Fruit fly (Drosophila melanogaster): Measurements from ENCODE around the gene skd.

skd gene

dm6 chr3L:21066210-21066912 lies 39.1 kb upstream of the skd start (continued):
- TF ChIP-seq CG18476 (GFP tag; optimal IDR thresholded peaks at IDR 0.05) (no peak), Med (GFP tag) (peak; percentile 53), rib (GFP tag; IDR thresholded peaks at IDR 0.05) (0 out of 2 replicates have a peak, but pooled peaks have one; percentile 23), onecut (GFP tag; IDR thresholded peaks at IDR 0.05) (peak; percentile 45; the same call in 1 of the 2 replicates), ac (GFP tag; optimal IDR thresholded peaks at IDR 0.05) (peak; percentile 88), jing (GFP tag; optimal IDR thresholded peaks at IDR 0.05) (no peak)

- TF ChIP-seq Gug (GFP tag; IDR thresholded peaks at IDR 0.05) (no peak), CG6272 (GFP tag; IDR thresholded peaks at IDR 0.05) (no peak), CHES-1-like (GFP tag; optimal IDR thresholded peaks at IDR 0.05) (no peak), ttk (GFP tag; IDR thresholded peaks at IDR 0.05) (no peak), bigmax (GFP tag; optimal IDR thresholded peaks at IDR 0.05) (no peak), CG17361 (GFP tag; IDR thresholded peaks at IDR 0.05) (no peak; the same call in 2 of the 3 replicates), crc (GFP tag; optimal IDR thresholded peaks at IDR 0.05) (no peak), fu2 (GFP tag; optimal IDR thresholded peaks at IDR 0.05) (no peak), Fer3 (tag; optimal IDR thresholded peaks at IDR 0.05) (no peak), crol (GFP tag; IDR thresholded peaks at IDR 0.05) (no peak), az2 (GFP tag; optimal IDR thresholded peaks at IDR 0.05) (no peak), usp (GFP tag; optimal IDR thresholded peaks at IDR 0.05) (no peak), so (GFP tag; IDR thresholded peaks at IDR 0.05) (no peak), MTF-1 (GFP tag; optimal IDR thresholded peaks at IDR 0.05; ENCODE audit: borderline replicate concordance) (peak; percentile 19), eyg (GFP tag; optimal IDR thresholded peaks at IDR 0.05) (no peak), pfk (GFP tag; optimal IDR thresholded peaks at IDR 0.05) (peak; percentile 27), CG13894 (tag; optimal IDR thresholded peaks at IDR 0.05) (peak; percentile 79), CG2875 (GFP tag; optimal IDR thresholded peaks at IDR 0.05) (no peak), CG18764 (GFP tag; optimal IDR thresholded peaks at IDR 0.05) (no peak), sima (GFP tag; optimal IDR thresholded peaks at IDR 0.05) (no peak), aop (GFP tag; IDR thresholded peaks at IDR 0.05) (no peak), Sry-β (GFP tag; optimal IDR thresholded peaks at IDR 0.05) (no peak), klu (GFP tag; IDR thresholded peaks at IDR 0.05) (no peak), Atf3 (GFP tag; optimal IDR thresholded peaks at IDR 0.05) (no peak), HmgD (GFP tag; optimal IDR thresholded peaks at IDR 0.05) (no peak), CG7786 (GFP tag; optimal IDR thresholded peaks at IDR 0.05) (no peak), Bdp1 (GFP tag; optimal IDR thresholded peaks at IDR 0.05) (no peak), CG12155 (GFP tag; optimal IDR thresholded peaks at IDR 0.05) (no peak), jumu (GFP tag; optimal IDR thresholded peaks at IDR 0.05) (no peak), Taf1 (GFP tag; IDR thresholded peaks at IDR 0.05) (no peak), CG11560 (tag; IDR thresholded peaks at IDR 0.05) (no peak), HmgZ (tag; optimal IDR thresholded peaks at IDR 0.05) (peak; percentile 53), insv (GFP tag; optimal IDR thresholded peaks at IDR 0.05) (no peak), zfh1 (GFP tag; IDR thresholded peaks at IDR 0.05) (no peak), fd102C (GFP tag; optimal IDR thresholded peaks at IDR 0.05) (no peak), wor (GFP tag; IDR thresholded peaks at IDR 0.05) (no peak), CG33213 (GFP tag; optimal IDR thresholded peaks at IDR 0.05) (peak; percentile 4), abd-A (tag; optimal IDR thresholded peaks at IDR 0.05) (no peak), CG12236 (GFP tag; optimal IDR thresholded peaks at IDR 0.05) (no peak), NC2α (GFP tag; optimal IDR thresholded peaks at IDR 0.05) (no peak), CG12659 (GFP tag; optimal IDR thresholded peaks at IDR 0.05) (no peak), mld (GFP tag; IDR thresholded peaks at IDR 0.05; ENCODE audit: partially characterized antibody) (no peak), zen (tag; optimal IDR thresholded peaks at IDR 0.05) (peak; percentile 26)
Observed at dm6 chr3L:21065212-21065902, 38.1 kb upstream of the skd start, which contains the start of gene CG43072. TSS of gene CG43072 (plus strand) at chr3L:21065852.
